Fruit fly (Drosophila melanogaster): ENCODE results near the gene CG9915.

The CG9915 gene

DNA sequence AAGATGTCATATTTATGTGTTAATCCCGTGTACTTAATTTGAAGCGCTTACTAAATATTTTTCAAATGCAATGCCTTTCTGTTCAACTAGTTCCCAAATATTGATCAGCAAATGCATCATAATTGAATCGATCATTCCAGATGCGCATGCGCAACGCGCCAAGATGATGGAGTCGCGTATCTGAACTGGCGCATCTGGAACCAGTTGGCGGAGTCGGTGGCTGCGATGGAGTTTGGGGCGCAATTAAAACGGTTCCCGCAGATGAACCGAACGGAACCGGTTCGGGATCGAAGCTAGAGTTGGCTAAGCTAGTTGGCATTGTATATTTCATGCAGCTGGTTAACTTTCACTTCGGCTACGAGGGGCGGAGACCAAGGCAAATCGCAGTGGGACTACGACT is 12.5 kb upstream of the CG9915 start, which contains the start of gene CalpC:
Gene CalpC (plus strand): TSS at position 292 of the 400 bp plus-strand sequence.
- TF ChIP-seq CG32121 (GFP tag; IDR thresholded peaks at IDR 0.05) (no peak), CG34367 (tag; optimal IDR thresholded peaks at IDR 0.05) (no peak), fd96Ca (GFP tag; IDR thresholded peaks at IDR 0.05) (no peak)

DNA sequence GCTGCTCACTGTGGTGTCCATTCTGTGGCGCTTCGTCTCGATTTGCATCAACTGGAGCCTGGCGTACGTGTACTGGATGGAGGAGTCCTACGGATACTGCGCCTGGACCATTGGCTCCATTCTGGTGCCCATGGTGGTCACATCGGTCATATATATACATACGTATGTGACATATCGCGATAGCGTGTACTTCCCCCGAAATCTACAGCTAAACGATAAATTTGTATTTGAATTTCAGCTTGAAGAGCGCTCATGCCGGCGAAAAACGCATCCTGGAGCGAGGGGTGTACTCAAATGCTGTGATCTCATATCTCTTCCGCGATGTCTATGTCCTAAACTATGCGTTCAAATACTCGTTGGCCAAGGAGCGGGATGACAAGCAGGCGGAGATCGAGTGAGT is 10.6 kb upstream of the CG9915 start:
- no peak for TF ChIP-seq fd96Ca (GFP tag; IDR thresholded peaks at IDR 0.05)
- no peak for TF ChIP-seq EcR (GFP tag; optimal IDR thresholded peaks at IDR 0.05)
- no peak for TF ChIP-seq D1 (tag; optimal IDR thresholded peaks at IDR 0.05)
- no peak for TF ChIP-seq CG4496 (GFP tag; IDR thresholded peaks at IDR 0.05)
- no peak for TF ChIP-seq CG17806 (tag; optimal IDR thresholded peaks at IDR 0.05)
- no peak for TF ChIP-seq CG32121 (GFP tag; IDR thresholded peaks at IDR 0.05)
- no peak for TF ChIP-seq CG34367 (tag; optimal IDR thresholded peaks at IDR 0.05)
- no peak for TF ChIP-seq Pif1A (GFP tag; optimal IDR thresholded peaks at IDR 0.05)
- TF ChIP-seq CG8301 (tag; optimal IDR thresholded peaks at IDR 0.05), result no peak
- no peak for TF ChIP-seq CG14655 (GFP tag; optimal IDR thresholded peaks at IDR 0.05)
- no peak for TF ChIP-seq CG13204 (GFP tag; optimal IDR thresholded peaks at IDR 0.05)
- TF ChIP-seq CG10348 (GFP tag; IDR thresholded peaks at IDR 0.05), result no peak
- no peak for TF ChIP-seq Ets98B (GFP tag; IDR thresholded peaks at IDR 0.05)
- no peak for TF ChIP-seq Snoo (tag; optimal IDR thresholded peaks at IDR 0.05)
- TF ChIP-seq rn (GFP tag; IDR thresholded peaks at IDR 0.05), result no peak
- TF ChIP-seq gl (tag; optimal IDR thresholded peaks at IDR 0.05), result no peak
- TF ChIP-seq Pif1B (GFP tag; optimal IDR thresholded peaks at IDR 0.05), result no peak
- TF ChIP-seq CG15710 (tag; optimal IDR thresholded peaks at IDR 0.05), result no peak
- TF ChIP-seq CG8159 (tag; optimal IDR thresholded peaks at IDR 0.05), result no peak

DNA sequence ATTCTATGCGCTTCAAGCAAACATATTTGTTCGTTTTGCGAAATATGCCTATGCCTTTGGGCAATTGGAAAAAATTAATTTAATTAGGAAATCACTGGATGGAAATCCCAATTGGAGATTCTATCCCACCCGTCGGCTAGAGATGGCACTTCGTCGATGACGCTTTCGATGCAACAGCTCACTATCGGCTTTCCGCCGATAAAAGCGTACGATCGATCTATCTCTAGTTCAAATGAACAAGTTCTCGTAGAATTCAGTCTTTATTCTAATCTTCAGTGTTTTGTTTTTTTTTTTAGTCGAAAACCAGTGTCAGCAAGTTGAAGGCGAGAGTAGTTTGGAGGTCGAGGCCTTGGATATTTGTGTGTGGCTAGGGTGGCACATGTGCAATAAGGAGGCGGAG is 10.1 kb upstream of the CG9915 start, which contains the start of the genes CG9917 and CG32579:
Gene CG9917 (minus strand): TSS at position 169 of the 400 bp plus-strand sequence.
Gene CG32579 (plus strand): TSS at position 224 of the 400 bp plus-strand sequence.
- no peak for TF ChIP-seq CG4496 (GFP tag; IDR thresholded peaks at IDR 0.05)
- TF ChIP-seq Snoo (tag; optimal IDR thresholded peaks at IDR 0.05), result no peak
- no peak for TF ChIP-seq CG13204 (GFP tag; optimal IDR thresholded peaks at IDR 0.05)
- no peak for TF ChIP-seq Pif1B (GFP tag; optimal IDR thresholded peaks at IDR 0.05)
- TF ChIP-seq fd96Ca (GFP tag; IDR thresholded peaks at IDR 0.05), result no peak
- no peak for TF ChIP-seq CG9948 (tag; optimal IDR thresholded peaks at IDR 0.05)

DNA sequence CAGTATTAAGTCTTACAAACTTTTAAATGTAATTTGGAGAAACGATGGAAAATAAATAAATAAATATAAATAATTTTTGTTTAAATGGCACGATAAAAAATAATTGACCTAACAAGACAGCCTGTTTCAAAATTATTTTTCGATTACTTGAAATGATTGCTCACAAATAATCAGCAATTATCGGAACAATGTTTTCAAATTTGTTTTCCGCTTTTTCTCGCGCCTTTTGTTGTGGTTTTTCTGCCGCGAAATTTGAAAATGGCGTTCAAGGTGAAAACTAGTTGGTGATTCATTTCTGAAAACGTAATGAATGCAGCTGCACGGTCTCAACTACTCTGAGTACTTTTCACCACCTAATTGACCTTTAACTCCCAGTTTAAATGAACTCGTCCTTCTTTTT is 8.1 kb upstream of the CG9915 start:
- TF ChIP-seq CG15710 (tag; optimal IDR thresholded peaks at IDR 0.05), result no peak

DNA sequence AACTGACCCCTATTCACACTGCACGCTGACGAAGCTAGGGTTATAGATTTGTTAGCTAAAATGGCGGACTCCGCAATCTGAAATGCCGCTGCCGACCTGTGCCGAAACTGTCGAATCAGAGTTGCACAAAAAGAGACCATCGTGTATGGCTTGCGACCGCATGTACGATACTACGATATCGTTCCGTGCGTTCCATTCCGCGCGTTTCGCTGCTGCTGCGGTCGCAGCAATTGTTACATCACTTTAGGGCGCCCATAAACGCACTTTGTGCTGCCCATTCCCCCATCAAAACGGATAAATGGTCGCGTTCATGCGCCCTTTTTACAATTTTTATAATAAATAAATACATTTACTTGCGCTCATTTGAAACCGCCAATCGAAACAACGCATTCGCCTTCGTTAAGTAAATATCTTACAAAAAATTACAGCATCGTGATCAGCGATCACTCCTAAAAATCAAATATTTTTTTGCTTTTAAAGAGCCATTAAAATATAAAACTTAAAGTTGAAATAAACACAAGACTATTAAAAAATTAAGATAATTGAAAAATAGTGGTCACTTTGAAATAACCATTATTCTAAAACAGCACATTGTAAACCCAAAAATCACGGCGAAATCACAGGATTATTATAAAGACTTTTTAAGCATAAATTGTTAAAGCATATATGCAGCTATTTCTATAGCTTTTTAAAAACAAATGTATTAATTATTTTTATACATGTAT is 7.4 kb upstream of the CG9915 start, which contains the start of gene Cyp1:
Gene Cyp1 (minus strand): TSS at position 174 of the 725 bp plus-strand sequence.
- peak; percentile 6 for TF ChIP-seq EcR (GFP tag; optimal IDR thresholded peaks at IDR 0.05)
- no peak for TF ChIP-seq D1 (tag; optimal IDR thresholded peaks at IDR 0.05)
- no peak for TF ChIP-seq CG32121 (GFP tag; IDR thresholded peaks at IDR 0.05)
- TF ChIP-seq Pif1A (GFP tag; optimal IDR thresholded peaks at IDR 0.05), result no peak
- TF ChIP-seq CG10348 (GFP tag; IDR thresholded peaks at IDR 0.05), result no peak
- no peak for TF ChIP-seq CG34367 (tag; optimal IDR thresholded peaks at IDR 0.05)
- no peak for TF ChIP-seq CG8159 (tag; optimal IDR thresholded peaks at IDR 0.05)
- TF ChIP-seq Ets98B (GFP tag; IDR thresholded peaks at IDR 0.05), result peak; percentile 42
- TF ChIP-seq Pif1B (GFP tag; optimal IDR thresholded peaks at IDR 0.05), result peak; percentile 44
- peak; percentile 16 for TF ChIP-seq Snoo (tag; optimal IDR thresholded peaks at IDR 0.05)
- TF ChIP-seq CG4496 (GFP tag; IDR thresholded peaks at IDR 0.05), result peak; percentile 45; the same call in 1 of the 3 replicates
- no peak for TF ChIP-seq CG13204 (GFP tag; optimal IDR thresholded peaks at IDR 0.05)
- peak; percentile 50 for TF ChIP-seq CG12605 (GFP tag; IDR thresholded peaks at IDR 0.05)
- no peak for TF ChIP-seq rn (GFP tag; IDR thresholded peaks at IDR 0.05)
- TF ChIP-seq CG14655 (GFP tag; optimal IDR thresholded peaks at IDR 0.05), result no peak
- peak; percentile 59; the same call in 2 of the 3 replicates for TF ChIP-seq fd96Ca (GFP tag; IDR thresholded peaks at IDR 0.05)
- no peak for TF ChIP-seq CG17806 (tag; optimal IDR thresholded peaks at IDR 0.05)
- TF ChIP-seq CG8301 (tag; optimal IDR thresholded peaks at IDR 0.05), result no peak

DNA sequence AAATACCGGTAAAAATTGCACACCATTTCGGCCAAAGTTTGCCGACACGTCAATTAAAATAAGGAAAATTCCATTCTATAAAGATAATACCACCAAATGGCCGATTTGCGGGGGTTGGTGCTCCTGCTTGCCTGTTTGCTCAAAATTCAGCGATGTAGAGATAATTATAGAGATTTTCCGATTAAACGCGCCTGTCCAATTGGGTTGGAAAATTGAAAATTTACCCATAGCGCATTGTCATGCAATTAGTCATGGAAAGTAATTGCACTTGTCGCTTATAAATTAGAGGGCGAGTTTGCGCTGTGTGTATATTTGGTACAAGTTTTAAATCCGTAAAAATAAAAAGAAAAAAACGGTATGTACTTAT is 6.6 kb upstream of the CG9915 start:
- TF ChIP-seq Pif1B (GFP tag; optimal IDR thresholded peaks at IDR 0.05) (no peak), CG8301 (tag; optimal IDR thresholded peaks at IDR 0.05) (no peak), CG17806 (tag; optimal IDR thresholded peaks at IDR 0.05) (no peak), CG13204 (GFP tag; optimal IDR thresholded peaks at IDR 0.05) (no peak), CG32121 (GFP tag; IDR thresholded peaks at IDR 0.05) (no peak), CG34367 (tag; optimal IDR thresholded peaks at IDR 0.05) (no peak), CG12605 (GFP tag; IDR thresholded peaks at IDR 0.05) (no peak), Ets98B (GFP tag; IDR thresholded peaks at IDR 0.05) (no peak), Snoo (tag; optimal IDR thresholded peaks at IDR 0.05) (no peak)

Data from whole organism, pupa.